Fruit fly (Drosophila melanogaster) whole organism, embryonic: ENCODE measurements around the gene wge.

Experiments
- CG10147 ChIP-seq: fragments of 200-800 bp; sonication (Bioruptor generic); optimal IDR thresholded peaks from 2 replicates; lab custom pipeline; 2019; ENCODE audit warnings: missing biosample characterization, mild to moderate bottlenecking, missing genetic modification characterization, moderate library complexity
- CG10274 ChIP-seq: fragments of 200-800 bp; sonication (Bioruptor generic); optimal IDR thresholded peaks from 3 replicates; lab custom pipeline; 2017; ENCODE audit warnings: missing biosample characterization, mild to moderate bottlenecking, missing genetic modification characterization
- CG10321 ChIP-seq: fragments of 200-800 bp; sonication (Bioruptor generic); IDR thresholded peaks from 2 replicates; pipeline ENCODE4 v1.3.6; 2022; ENCODE audit warnings: missing biosample characterization, missing genetic modification characterization
- CG11093 ChIP-seq: fragments of 200-800 bp; sonication (Bioruptor generic); IDR thresholded peaks from 3 replicates; pipeline ENCODE4 v1.3.6; 2022; ENCODE audit warnings: missing biosample characterization, missing genetic modification characterization
- CG11456 ChIP-seq: fragments of 200-800 bp; sonication (Bioruptor generic); IDR thresholded peaks from 3 replicates; pipeline ENCODE4 v1.3.6; 2022; ENCODE audit warnings: missing biosample characterization, missing genetic modification characterization
- CG12071 ChIP-seq: fragments of 200-800 bp; sonication (Bioruptor generic); optimal IDR thresholded peaks from 3 replicates; lab custom pipeline; 2018; ENCODE audit warnings: missing biosample characterization, mild to moderate bottlenecking, missing genetic modification characterization
- CG13424 ChIP-seq: fragments of 200-800 bp; sonication (Bioruptor generic); optimal IDR thresholded peaks from 2 replicates; lab custom pipeline; 2019; ENCODE audit warnings: missing biosample characterization, mild to moderate bottlenecking, missing genetic modification characterization, moderate library complexity
- CG1603 ChIP-seq: fragments of 200-800 bp; sonication (Bioruptor generic); optimal IDR thresholded peaks from 2 replicates; lab custom pipeline; 2019; ENCODE audit warnings: missing biosample characterization, mild to moderate bottlenecking, missing genetic modification characterization, moderate library complexity
- CG18599 ChIP-seq: fragments of 200-800 bp; sonication (Bioruptor generic); optimal IDR thresholded peaks from 3 replicates; lab custom pipeline; 2017; ENCODE audit warnings: missing biosample characterization, missing genetic modification characterization, mild to moderate bottlenecking, moderate library complexity, missing genetic modification reagents
- CG2116 ChIP-seq: fragments of 200-800 bp; sonication (Bioruptor generic); optimal IDR thresholded peaks from 3 replicates; lab custom pipeline; 2018; ENCODE audit warnings: missing biosample characterization, mild to moderate bottlenecking, missing genetic modification characterization
- CG34376 ChIP-seq: fragments of 200-800 bp; sonication (Bioruptor generic); optimal IDR thresholded peaks from 2 replicates; lab custom pipeline; 2018; ENCODE audit warnings: missing biosample characterization, mild to moderate bottlenecking, missing genetic modification characterization
- CG4360 ChIP-seq: fragments of 200-800 bp; sonication (Bioruptor generic); IDR thresholded peaks from 2 replicates; pipeline ENCODE4 v1.3.6; 2022; ENCODE audit warnings: missing biosample characterization, missing genetic modification characterization
- CG4854 ChIP-seq: fragments of 200-800 bp; sonication (Bioruptor generic); optimal IDR thresholded peaks from 2 replicates; lab custom pipeline; 2016; ENCODE audit warnings: missing biosample characterization, missing genetic modification characterization, inconsistent platforms
- CG5180 ChIP-seq: fragments of 200-800 bp; sonication (Bioruptor generic); optimal IDR thresholded peaks from 3 replicates; lab custom pipeline; 2017; ENCODE audit warnings: missing biosample characterization, missing genetic modification characterization, mild to moderate bottlenecking, moderate library complexity, missing genetic modification reagents
- CG7786 ChIP-seq: fragments of 200-800 bp; sonication (Bioruptor generic); optimal IDR thresholded peaks from 2 replicates; lab custom pipeline; 2016; ENCODE audit warnings: missing biosample characterization, missing genetic modification characterization
- CG8281 ChIP-seq: fragments of 200-800 bp; sonication (Bioruptor generic); optimal IDR thresholded peaks from 2 replicates; lab custom pipeline; 2018; ENCODE audit warnings: missing biosample characterization, mild to moderate bottlenecking, missing genetic modification characterization, moderate library complexity
- CG9817 ChIP-seq: fragments of 200-800 bp; sonication (Bioruptor generic); optimal IDR thresholded peaks from 2 replicates; lab custom pipeline; 2018; ENCODE audit warnings: missing biosample characterization, mild to moderate bottlenecking, missing genetic modification characterization, moderate library complexity
- CoRest ChIP-seq: fragments of 200-800 bp; sonication (Bioruptor generic); optimal IDR thresholded peaks from 3 replicates; lab custom pipeline; 2018; ENCODE audit warnings: missing biosample characterization, mild to moderate bottlenecking, missing genetic modification characterization, moderate library complexity
- Dad ChIP-seq: fragments of 200-800 bp; sonication (Bioruptor generic); optimal IDR thresholded peaks from 3 replicates; lab custom pipeline; 2016; ENCODE audit warnings: missing biosample characterization, missing genetic modification characterization
- Dll ChIP-seq: fragments of 200-800 bp; sonication (Bioruptor generic); IDR thresholded peaks from 4 replicates; pipeline ENCODE4 v1.3.6; 2022; ENCODE audit warnings: missing biosample characterization, missing genetic modification characterization; ENCODE audit not compliant: partially characterized antibody
- Dref ChIP-seq: fragments of 200-800 bp; sonication (Bioruptor generic); IDR thresholded peaks from 2 replicates; pipeline ENCODE4 v1.3.6; 2022; ENCODE audit warnings: missing biosample characterization, missing genetic modification characterization
- Ets65A ChIP-seq: fragments of 200-800 bp; sonication (Bioruptor generic); peaks from one replicate; lab custom pipeline; 2016; ENCODE audit warnings: missing biosample characterization, missing genetic modification characterization
- Hey ChIP-seq: fragments of 200-800 bp; sonication (Bioruptor generic); optimal IDR thresholded peaks from 3 replicates; lab custom pipeline; 2018; ENCODE audit warnings: missing biosample characterization, mild to moderate bottlenecking, missing genetic modification characterization
- Kr ChIP-seq: fragments of 200-800 bp; sonication (Bioruptor generic); optimal IDR thresholded peaks from 2 replicates; lab custom pipeline; 2017; ENCODE audit warnings: missing biosample characterization, mild to moderate bottlenecking, missing genetic modification characterization
- Mes4 ChIP-seq: fragments of 200-800 bp; sonication (Bioruptor generic); optimal IDR thresholded peaks from 2 replicates; lab custom pipeline; 2016; ENCODE audit warnings: missing biosample characterization, missing genetic modification characterization
- Myb ChIP-seq: fragments of 200-800 bp; sonication (Bioruptor generic); optimal IDR thresholded peaks from 2 replicates; lab custom pipeline; 2016; ENCODE audit warnings: missing biosample characterization, missing genetic modification characterization
- Oli ChIP-seq: fragments of 200-800 bp; sonication (Bioruptor generic); optimal IDR thresholded peaks from 2 replicates; lab custom pipeline; 2018; ENCODE audit warnings: missing biosample characterization, mild to moderate bottlenecking, missing genetic modification characterization, moderate library complexity
- Optix ChIP-seq: fragments of 200-800 bp; sonication (Bioruptor generic); IDR thresholded peaks from 3 replicates; pipeline ENCODE4 v1.3.6; 2022; ENCODE audit warnings: missing biosample characterization, missing genetic modification characterization
- Pdp1 ChIP-seq, 2 experiments: fragments of 200-800 bp; sonication (Bioruptor generic); optimal IDR thresholded peaks; 3 replicates each; lab custom pipeline; 2016; ENCODE audit warnings: missing biosample characterization in 2 of 2, missing genetic modification characterization in 2 of 2, mild to moderate bottlenecking in 1 of 2, moderate library complexity in 1 of 2
- Ravus ChIP-seq: fragments of 200-800 bp; sonication (Bioruptor generic); IDR thresholded peaks from 2 replicates; pipeline ENCODE4 v1.3.6; 2022; ENCODE audit warnings: missing biosample characterization, missing genetic modification characterization
- Taf1 ChIP-seq: fragments of 200-800 bp; sonication (Bioruptor generic); IDR thresholded peaks from 2 replicates; pipeline ENCODE4 v1.3.6; 2022; ENCODE audit warnings: missing biosample characterization, missing genetic modification characterization
- cg ChIP-seq: fragments of 200-800 bp; sonication (Bioruptor generic); optimal IDR thresholded peaks from 3 replicates; lab custom pipeline; 2019; ENCODE audit warnings: missing biosample characterization, mild to moderate bottlenecking, missing genetic modification characterization, moderate library complexity
- chm ChIP-seq: fragments of 200-800 bp; sonication (Bioruptor generic); IDR thresholded peaks from 2 replicates; pipeline ENCODE4 v1.3.6; 2022; ENCODE audit warnings: missing biosample characterization, missing genetic modification characterization
- dpn ChIP-seq, 2 experiments: fragments of 200-800 bp; sonication (Bioruptor generic); optimal IDR thresholded peaks; 3 replicates each; lab custom pipeline; 2016; ENCODE audit warnings: missing biosample characterization in 2 of 2, missing genetic modification characterization in 2 of 2
- ems ChIP-seq: fragments of 200-800 bp; sonication (Bioruptor generic); optimal IDR thresholded peaks from 3 replicates; lab custom pipeline; 2016; ENCODE audit warnings: missing biosample characterization, missing genetic modification characterization
- en ChIP-seq: fragments of 200-800 bp; sonication (Bioruptor generic); optimal IDR thresholded peaks from 2 replicates; lab custom pipeline; 2016; ENCODE audit warnings: missing biosample characterization, missing genetic modification characterization
- gcm2 ChIP-seq: fragments of 200-800 bp; sonication (Bioruptor generic); optimal IDR thresholded peaks from 2 replicates; lab custom pipeline; 2016; ENCODE audit warnings: missing biosample characterization, missing genetic modification characterization
- gfzf ChIP-seq: fragments of 200-800 bp; sonication (Bioruptor generic); optimal IDR thresholded peaks from 2 replicates; lab custom pipeline; 2016; ENCODE audit warnings: missing biosample characterization, mild to moderate bottlenecking, missing genetic modification characterization, moderate library complexity
- lov ChIP-seq, 2 experiments: fragments of 200-800 bp in 1 of 2; fragments of >200 bp in 1 of 2; sonication (Bioruptor generic) in 1 of 2; IDR thresholded peaks in 1 of 2; optimal IDR thresholded peaks in 1 of 2; 2 replicates in 1 of 2; 3 replicates in 1 of 2; pipeline versions ENCODE4 v1.3.6 to Lab custom; 2017 to 2022; ENCODE audit warnings: missing biosample characterization in 1 of 2, missing genetic modification characterization in 1 of 2
- oc ChIP-seq: fragments of 200-800 bp; sonication (Bioruptor generic); optimal IDR thresholded peaks from 2 replicates; lab custom pipeline; 2018; ENCODE audit warnings: missing biosample characterization, mild to moderate bottlenecking, missing genetic modification characterization, moderate library complexity
- peb ChIP-seq: fragments of 200-800 bp; sonication (Bioruptor generic); IDR thresholded peaks from 2 replicates; pipeline ENCODE4 v1.3.6; 2022; ENCODE audit warnings: missing biosample characterization, missing genetic modification characterization
- pnt ChIP-seq: fragments of 200-800 bp; sonication (Bioruptor generic); optimal IDR thresholded peaks from 3 replicates; lab custom pipeline; 2016; ENCODE audit warnings: missing biosample characterization, missing genetic modification characterization
- schlank ChIP-seq: fragments of 200-800 bp; sonication (Bioruptor generic); optimal IDR thresholded peaks from 2 replicates; lab custom pipeline; 2018; ENCODE audit warnings: missing biosample characterization, mild to moderate bottlenecking, missing genetic modification characterization
- sens ChIP-seq: fragments of 200-800 bp; sonication (Bioruptor generic); peaks from one replicate; lab custom pipeline; 2016; ENCODE audit warnings: missing biosample characterization, missing genetic modification characterization
- sug ChIP-seq: fragments of 200-800 bp; optimal IDR thresholded peaks from 2 replicates; lab custom pipeline; 2019; ENCODE audit warnings: missing biosample characterization, mild to moderate bottlenecking, missing genetic modification characterization, moderate library complexity
- tll ChIP-seq, 2 experiments: fragments of 200-800 bp in 1 of 2; fragments of >200 bp in 1 of 2; sonication (Bioruptor generic) in 1 of 2; optimal IDR thresholded peaks; 2 replicates each; lab custom pipeline; 2017 to 2019; ENCODE audit warnings: missing biosample characterization in 2 of 2, missing genetic modification characterization in 2 of 2, mild to moderate bottlenecking in 1 of 2, moderate library complexity in 1 of 2

wge gene

DNA sequence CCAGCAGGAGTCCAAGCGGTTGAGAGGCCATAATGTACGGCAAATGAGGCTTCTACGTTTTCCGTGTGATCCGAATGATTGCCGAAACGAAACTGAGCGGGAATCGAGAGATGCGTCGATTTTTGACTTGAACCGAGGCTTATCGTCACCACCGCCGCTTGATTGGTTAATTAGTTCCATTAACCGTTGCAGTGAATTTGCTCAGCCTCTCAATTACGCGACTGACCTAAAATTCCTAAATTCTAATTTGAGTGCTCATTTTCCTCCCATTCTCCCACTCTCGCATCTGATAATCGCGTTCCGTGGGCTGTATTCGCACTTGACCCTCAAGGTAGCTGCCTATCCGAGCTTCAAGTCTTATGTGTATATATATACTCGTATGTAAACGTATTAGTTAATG lies 45.1 kb upstream of the wge start, which contains the start of gene Nepl15:
TSS of gene Nepl15 (minus strand) at position 101 of the 400 bp plus-strand sequence.
- TF ChIP-seq CG10147 (GFP tag; lab: Kevin White, UChicago) (no peak), gcm2 (GFP tag; lab: Kevin White, UChicago) (no peak), Ets65A (GFP tag; lab: Kevin White, UChicago) (peak; percentile 23), pnt (GFP tag; lab: Kevin White, UChicago) (no peak), CG5180 (no peak)

- TF ChIP-seq en (no peak), CG2116 (GFP tag; lab: Kevin White, UChicago) (no peak), CG34376 (peak; percentile 46), CoRest (tag; lab: Kevin White, UChicago) (no peak), CG1603 (tag; lab: Kevin White, UChicago) (no peak), Dll (GFP tag; lab: Robert Waterston, UW) (no peak), CG10274 (GFP tag; lab: Kevin White, UChicago) (no peak), lov (optimal IDR thresholded peaks at IDR 0.05; lab: Kevin White, UChicago) (no peak), lov (GFP tag; IDR thresholded peaks at IDR 0.05; lab: Robert Waterston, UW) (no peak), Kr (GFP tag; lab: Kevin White, UChicago) (no peak)
- TF ChIP-seq, all 482 proteins: peak for 1
Observed at dm6 chr3R:22763587-22763986, 42.6 kb upstream of the wge start, which contains the start of gene Nepl14. Gene Nepl14, minus strand, starts transcription at chr3R:22763711.

dm6 chr3R:22760988-22761387 lies 40.0 kb upstream of the wge start, which contains the start of gene Nepl13:
Gene Nepl13, minus strand, starts transcription at chr3R:22761076.
- no peak for TF ChIP-seq CG18599 (GFP tag; lab: Kevin White, UChicago)
- peak; percentile 52 for TF ChIP-seq CG34376
- TF ChIP-seq schlank (tag; lab: Kevin White, UChicago), result no peak
- peak; percentile 0 for TF ChIP-seq sug (tag; lab: Kevin White, UChicago)
- TF ChIP-seq dpn (GFP tag; optimal IDR thresholded peaks at IDR 0.05; lab: Kevin White, UChicago), result no peak
- TF ChIP-seq Ravus (GFP tag; lab: Robert Waterston, UW), result no peak
- no peak for TF ChIP-seq cg
- no peak for TF ChIP-seq Mes4 (GFP tag; lab: Kevin White, UChicago)
- TF ChIP-seq CG11456 (GFP tag; lab: Robert Waterston, UW), result no peak
- no peak for TF ChIP-seq CG4854
- no peak for TF ChIP-seq ems (GFP tag; lab: Kevin White, UChicago)
- no peak for TF ChIP-seq CG8281 (tag; lab: Kevin White, UChicago)
- TF ChIP-seq Taf1 (GFP tag; lab: Robert Waterston, UW), result no peak
- TF ChIP-seq CG10274 (GFP tag; lab: Kevin White, UChicago), result no peak
- no peak for TF ChIP-seq Pdp1 (GFP tag; optimal IDR thresholded peaks at IDR 0.05; lab: Kevin White, UChicago)
- TF ChIP-seq chm (GFP tag; lab: Robert Waterston, UW), result no peak
- no peak for TF ChIP-seq CG10147 (GFP tag; lab: Kevin White, UChicago)
- no peak for TF ChIP-seq CG7786 (GFP tag; lab: Kevin White, UChicago)

DNA sequence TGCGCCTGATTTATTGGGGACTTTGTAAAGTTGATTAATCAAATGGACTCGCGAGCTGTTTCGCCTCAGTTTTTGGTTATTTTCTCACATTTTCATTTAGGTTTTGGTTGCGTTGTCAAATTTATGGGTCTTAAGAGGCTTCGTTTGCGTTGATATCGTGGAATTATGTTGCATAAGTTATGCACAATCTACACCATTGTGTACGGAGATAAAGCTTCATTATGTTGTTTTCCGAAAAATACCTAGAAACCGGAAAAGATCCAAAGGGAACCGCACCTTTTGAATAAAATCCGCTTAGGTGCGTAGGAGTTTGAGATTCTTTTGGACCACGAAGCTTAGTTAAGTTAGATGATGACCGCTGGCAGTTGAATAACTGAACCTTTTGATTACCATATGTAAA lies 36.2 kb upstream of the wge start:
- TF ChIP-seq CG4360 (GFP tag; lab: Robert Waterston, UW), result no peak
- no peak for TF ChIP-seq Oli (tag; lab: Kevin White, UChicago)
- TF ChIP-seq Dad, result no peak
- no peak for TF ChIP-seq peb (GFP tag; lab: Robert Waterston, UW)
- no peak for TF ChIP-seq Myb (GFP tag; lab: Kevin White, UChicago)
- TF ChIP-seq CG9817 (tag; lab: Kevin White, UChicago), result no peak
- no peak for TF ChIP-seq gfzf (GFP tag; lab: Kevin White, UChicago)
- no peak for TF ChIP-seq Optix (GFP tag; lab: Robert Waterston, UW)
- TF ChIP-seq CG10321 (GFP tag; lab: Robert Waterston, UW), result no peak
- TF ChIP-seq oc, result peak; percentile 77
- TF ChIP-seq CG13424 (tag; lab: Kevin White, UChicago), result no peak
- no peak for TF ChIP-seq Dref (GFP tag; lab: Robert Waterston, UW)
- TF ChIP-seq Pdp1 (GFP tag; optimal IDR thresholded peaks at IDR 0.05; lab: Kevin White, UChicago), result peak in 1 of 2 experiments; percentile 78
- no peak for TF ChIP-seq Hey (tag; lab: Kevin White, UChicago)
- no peak for TF ChIP-seq tll (GFP tag; optimal IDR thresholded peaks at IDR 0.05; lab: Kevin White, UChicago)
- TF ChIP-seq sens (GFP tag; lab: Kevin White, UChicago), result peak; percentile 26
- TF ChIP-seq CG11093, result no peak
- TF ChIP-seq CG12071 (GFP tag; lab: Kevin White, UChicago), result no peak
- no peak for TF ChIP-seq Ravus (GFP tag; lab: Robert Waterston, UW)
